Worm (Caenorhabditis elegans) whole organism, early embryonic: ENCODE measurements around the gene T28F3.8.

ENCODE experiments used
- aly-1 ChIP-seq: sonication (generic microtip); optimal IDR thresholded peaks from 2 replicates; lab custom pipeline; 2016; ENCODE audit warnings: missing genetic modification characterization, missing compliant biosample characterization
- ama-1 ChIP-seq: fragments of 150-350 bp; optimal IDR thresholded peaks from 2 replicates; lab custom pipeline; 2014
- ceh-13 ChIP-seq: fragments of 200-800 bp; sonication (Bioruptor generic); optimal IDR thresholded peaks from 2 replicates; lab custom pipeline; 2018; ENCODE audit warnings: mild to moderate bottlenecking, missing genetic modification characterization, missing compliant biosample characterization
- ets-7 ChIP-seq: sonication (generic microtip); optimal IDR thresholded peaks from 2 replicates; lab custom pipeline; 2016; ENCODE audit warnings: missing genotype, missing genetic modification characterization, missing compliant biosample characterization
- flt-1 ChIP-seq: fragments of 200-800 bp; sonication (Bioruptor generic); IDR thresholded peaks from 2 replicates; pipeline ENCODE4 v1.3.6; 2022; ENCODE audit warnings: missing genetic modification characterization, missing compliant biosample characterization
- hmbx-1 ChIP-seq: sonication (generic microtip); optimal IDR thresholded peaks from 2 replicates; lab custom pipeline; 2016; ENCODE audit warnings: mild to moderate bottlenecking, missing genetic modification characterization, missing compliant biosample characterization
- hmg-4 ChIP-seq: fragments of 200-800 bp; sonication (Bioruptor generic); optimal IDR thresholded peaks from 2 replicates; lab custom pipeline; 2018; ENCODE audit warnings: mild to moderate bottlenecking, missing genetic modification characterization, missing compliant biosample characterization
- pes-1 ChIP-seq: fragments of 200-800 bp; sonication (Bioruptor generic); IDR thresholded peaks from 2 replicates; pipeline ENCODE4 v1.3.6; 2022; ENCODE audit warnings: missing genetic modification reagents, missing genetic modification characterization, missing compliant biosample characterization
- scrt-1 ChIP-seq: fragments of 200-800 bp; sonication (Bioruptor generic); IDR thresholded peaks from 2 replicates; pipeline ENCODE4 v1.3.6; 2022; ENCODE audit warnings: missing genetic modification characterization, missing compliant biosample characterization
- sea-1 ChIP-seq: fragments of 200-800 bp; sonication (Bioruptor generic); conservative IDR thresholded peaks from 2 replicates; pipeline ENCODE4 v1.3.6; 2022; ENCODE audit warnings: missing genetic modification characterization, missing compliant biosample characterization
- tbx-37 ChIP-seq: fragments of 200-800 bp; sonication (Bioruptor generic); conservative IDR thresholded peaks from 2 replicates; pipeline ENCODE4 v1.3.6; 2022; ENCODE audit warnings: missing genetic modification reagents, missing genetic modification characterization, missing compliant biosample characterization
- tra-4 ChIP-seq: sonication (generic microtip); optimal IDR thresholded peaks from 2 replicates; lab custom pipeline; 2017; ENCODE audit warnings: missing genetic modification characterization, missing compliant biosample characterization

- TF ChIP-seq flt-1 (GFP tag; lab: Robert Waterston, UW) (no peak), hmg-4 (GFP tag; lab: Kevin White, UChicago) (no peak), ets-7 (tag; lab: Kevin White, UChicago) (no peak), ama-1 (lab: Kevin White, UChicago) (no peak), sea-1 (GFP tag; lab: Robert Waterston, UW) (no peak), tbx-37 (GFP tag; lab: Robert Waterston, UW) (no peak), scrt-1 (GFP tag; lab: Robert Waterston, UW) (no peak), aly-1 (no peak), hmbx-1 (tag; lab: Kevin White, UChicago) (no peak), tra-4 (no peak), pes-1 (GFP tag; lab: Robert Waterston, UW) (no peak), ceh-13 (GFP tag; lab: Kevin White, UChicago) (no peak)
These were observed 9.3 kb upstream of the T28F3.8 start, which contains the start of gene C49C3.20 for ce11 chrIV:17316398-17316797.
